Fruit fly (Drosophila melanogaster) S2 (cell line): ENCODE results near the gene Pif1A.

Experiments used
- CG8478 ChIP-seq: fragments of >200 bp; optimal IDR thresholded peaks from 2 replicates; lab custom pipeline; 2018
- CTCF ChIP-seq, 2 experiments: fragments of >200 bp; optimal IDR thresholded peaks; 2 replicates each; lab custom pipeline; 2018

dm6 chr3R:8779823-8780222 lies 21.2 kb downstream of the Pif1A start, which contains the start of gene CG33191:
- TF ChIP-seq CG8478 (lab: Kevin White, UChicago) (no peak), CTCF (optimal IDR thresholded peaks at IDR 0.05; lab: Kevin White, UChicago) (no peak)
